Fruit fly (Drosophila melanogaster): ENCODE data around the gene CG46412.

The CG46412 gene

dm6 chr3L:11550359-11551056 is 13.4 kb downstream of the CG46412 start:
- no peak for TF ChIP-seq pan (optimal IDR thresholded peaks at IDR 0.05)
- TF ChIP-seq CG8478 (optimal IDR thresholded peaks at IDR 0.05) = no peak
- TF ChIP-seq EcR (GFP tag; optimal IDR thresholded peaks at IDR 0.05) = no peak
- no peak for TF ChIP-seq psq (optimal IDR thresholded peaks at IDR 0.05)
- no peak for TF ChIP-seq usp (GFP tag; optimal IDR thresholded peaks at IDR 0.05)
- TF ChIP-seq Dll (optimal IDR thresholded peaks at IDR 0.05) = no peak

dm6 chr3L:11549432-11549831 is 14.4 kb downstream of the CG46412 start:
- TF ChIP-seq Dll (optimal IDR thresholded peaks at IDR 0.05) = no peak
- TF ChIP-seq pan (optimal IDR thresholded peaks at IDR 0.05) = no peak
- no peak for TF ChIP-seq usp (GFP tag; optimal IDR thresholded peaks at IDR 0.05)
- no peak for TF ChIP-seq EcR (GFP tag; optimal IDR thresholded peaks at IDR 0.05)
- no peak for TF ChIP-seq psq (optimal IDR thresholded peaks at IDR 0.05)
- TF ChIP-seq CG8478 (optimal IDR thresholded peaks at IDR 0.05) = no peak

DNA sequence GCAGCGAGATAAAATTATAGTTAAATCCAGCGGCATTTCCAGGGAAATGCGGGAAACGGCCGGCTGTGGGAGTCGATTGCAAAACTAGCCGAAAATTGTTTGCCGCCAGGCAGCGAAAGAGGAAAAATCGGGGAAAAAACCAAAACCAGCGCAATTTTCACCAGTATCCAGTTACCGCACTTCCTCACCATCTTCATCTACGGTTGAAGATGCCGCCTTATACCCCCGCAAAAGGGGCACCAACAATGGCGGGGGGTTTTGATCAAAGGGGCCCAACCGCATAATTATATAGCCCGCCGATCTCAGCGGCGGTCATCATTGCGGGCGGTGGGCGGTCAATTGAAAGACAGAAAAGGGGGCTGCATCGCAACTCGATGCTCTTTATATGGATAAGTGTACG is 15.9 kb downstream of the CG46412 start:
- TF ChIP-seq CG8478 (optimal IDR thresholded peaks at IDR 0.05) = no peak
- TF ChIP-seq Dll (optimal IDR thresholded peaks at IDR 0.05) = no peak
- no peak for TF ChIP-seq EcR (GFP tag; optimal IDR thresholded peaks at IDR 0.05)
- no peak for TF ChIP-seq usp (GFP tag; optimal IDR thresholded peaks at IDR 0.05)

DNA sequence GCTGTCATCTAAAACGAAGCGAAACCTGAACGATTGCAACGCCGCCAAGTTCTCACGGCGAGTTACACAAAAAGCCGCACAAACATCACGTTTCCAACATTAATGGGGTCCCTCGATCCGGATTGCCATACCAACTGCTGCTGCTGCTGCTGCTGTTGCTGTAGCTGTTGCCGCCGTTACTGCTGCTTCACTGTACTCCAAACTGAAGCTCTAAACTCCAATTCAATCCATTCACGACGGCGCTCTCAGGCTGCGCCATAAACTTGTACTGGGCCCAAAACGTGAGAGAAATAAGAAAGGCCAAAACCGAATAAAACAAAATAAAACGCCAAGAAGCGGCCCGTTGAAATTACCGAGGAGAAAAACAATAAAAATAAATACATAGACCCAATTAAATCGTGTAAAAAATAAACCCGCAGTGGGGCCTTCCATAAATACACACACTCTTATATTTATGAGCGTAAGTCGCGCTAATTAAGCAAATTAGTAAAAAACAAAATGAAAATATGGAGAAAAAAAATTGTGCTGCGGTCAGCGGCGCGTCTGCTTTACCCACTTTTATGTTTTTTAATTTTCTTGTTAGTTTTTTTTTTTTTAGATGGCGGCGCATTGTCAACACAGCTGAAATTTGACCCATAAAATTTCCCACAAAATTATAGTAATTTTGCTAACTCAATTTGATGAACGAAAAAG is 16.4 kb downstream of the CG46412 start:
- TF ChIP-seq Dll (optimal IDR thresholded peaks at IDR 0.05) (no peak), CG8478 (optimal IDR thresholded peaks at IDR 0.05) (no peak), usp (GFP tag; optimal IDR thresholded peaks at IDR 0.05) (no peak), psq (optimal IDR thresholded peaks at IDR 0.05) (no peak), EcR (GFP tag; optimal IDR thresholded peaks at IDR 0.05) (no peak), pan (optimal IDR thresholded peaks at IDR 0.05) (no peak)

DNA sequence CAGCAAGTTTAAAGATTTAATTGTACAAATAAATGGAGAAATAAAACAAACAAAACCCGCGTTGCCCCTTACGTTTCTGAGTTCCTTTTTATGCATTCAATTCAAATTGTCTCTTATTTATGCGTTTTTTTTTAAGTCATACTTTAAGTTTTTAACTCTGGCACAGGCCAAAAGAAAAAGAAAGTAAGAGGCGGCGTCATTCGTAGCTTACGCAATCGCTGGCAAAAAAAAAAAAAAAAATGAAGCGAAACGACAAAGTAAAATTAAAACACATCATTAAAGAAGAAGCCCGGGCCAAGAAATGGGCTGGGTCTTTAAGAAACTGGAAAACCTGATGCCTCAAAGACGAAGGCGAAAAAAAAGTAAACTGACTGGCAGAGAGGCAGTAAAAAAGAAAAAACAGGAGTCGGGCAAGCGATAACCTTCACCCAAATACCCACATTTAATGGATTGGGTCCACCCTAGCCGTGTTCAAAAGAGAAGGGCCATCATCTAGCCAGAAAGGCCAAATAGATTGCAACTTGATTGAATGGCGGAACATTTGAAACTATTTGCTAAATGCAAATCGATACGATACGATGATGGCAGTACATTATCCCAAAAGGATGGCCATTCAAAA is 20.1 kb downstream of the CG46412 start:
- no peak for TF ChIP-seq psq (optimal IDR thresholded peaks at IDR 0.05)
- no peak for TF ChIP-seq Dll (optimal IDR thresholded peaks at IDR 0.05)
- TF ChIP-seq CG8478 (optimal IDR thresholded peaks at IDR 0.05) = no peak
- no peak for TF ChIP-seq usp (GFP tag; optimal IDR thresholded peaks at IDR 0.05)
- TF ChIP-seq pan (optimal IDR thresholded peaks at IDR 0.05) = no peak
- TF ChIP-seq EcR (GFP tag; optimal IDR thresholded peaks at IDR 0.05) = no peak

- TF ChIP-seq pan (optimal IDR thresholded peaks at IDR 0.05) (no peak), usp (GFP tag; optimal IDR thresholded peaks at IDR 0.05) (no peak), Dll (optimal IDR thresholded peaks at IDR 0.05) (no peak), CG8478 (optimal IDR thresholded peaks at IDR 0.05) (no peak), psq (optimal IDR thresholded peaks at IDR 0.05) (no peak), EcR (GFP tag; optimal IDR thresholded peaks at IDR 0.05) (no peak)
These were observed 20.9 kb downstream of the CG46412 start for dm6 chr3L:11542948-11543347.

DNA sequence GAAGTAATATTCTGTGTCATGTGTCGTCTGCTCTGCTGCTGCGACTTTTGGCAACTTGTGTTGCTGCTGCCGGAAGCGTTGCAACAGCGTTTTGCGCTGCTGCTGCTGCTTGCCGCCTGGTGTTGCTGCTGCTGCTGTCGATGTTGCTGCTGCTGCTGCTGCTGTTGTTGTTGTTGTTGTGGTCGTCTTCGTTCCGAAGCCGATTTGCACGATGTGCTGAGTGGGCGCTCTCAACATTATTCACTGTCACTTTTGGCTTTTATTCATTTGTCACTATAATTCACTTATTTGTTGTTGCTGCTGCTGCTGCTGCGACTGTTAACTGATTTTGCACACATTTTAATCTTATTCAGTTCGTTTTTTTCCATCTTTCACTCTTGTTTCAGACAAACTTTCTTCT is 21.4 kb downstream of the CG46412 start:
- no peak for TF ChIP-seq pan (optimal IDR thresholded peaks at IDR 0.05)
- TF ChIP-seq Dll (optimal IDR thresholded peaks at IDR 0.05) = no peak
- no peak for TF ChIP-seq psq (optimal IDR thresholded peaks at IDR 0.05)
- no peak for TF ChIP-seq EcR (GFP tag; optimal IDR thresholded peaks at IDR 0.05)

dm6 chr3L:11540330-11540702 is 23.6 kb downstream of the CG46412 start:
- TF ChIP-seq Dll (optimal IDR thresholded peaks at IDR 0.05) (no peak), usp (GFP tag; optimal IDR thresholded peaks at IDR 0.05) (no peak), EcR (GFP tag; optimal IDR thresholded peaks at IDR 0.05) (no peak), CG8478 (optimal IDR thresholded peaks at IDR 0.05) (no peak), pan (optimal IDR thresholded peaks at IDR 0.05) (no peak), psq (optimal IDR thresholded peaks at IDR 0.05) (no peak)

- TF ChIP-seq EcR (GFP tag; optimal IDR thresholded peaks at IDR 0.05) (no peak), psq (optimal IDR thresholded peaks at IDR 0.05) (no peak), usp (GFP tag; optimal IDR thresholded peaks at IDR 0.05) (no peak)
These were observed 24.2 kb downstream of the CG46412 start for dm6 chr3L:11539511-11540329.

DNA sequence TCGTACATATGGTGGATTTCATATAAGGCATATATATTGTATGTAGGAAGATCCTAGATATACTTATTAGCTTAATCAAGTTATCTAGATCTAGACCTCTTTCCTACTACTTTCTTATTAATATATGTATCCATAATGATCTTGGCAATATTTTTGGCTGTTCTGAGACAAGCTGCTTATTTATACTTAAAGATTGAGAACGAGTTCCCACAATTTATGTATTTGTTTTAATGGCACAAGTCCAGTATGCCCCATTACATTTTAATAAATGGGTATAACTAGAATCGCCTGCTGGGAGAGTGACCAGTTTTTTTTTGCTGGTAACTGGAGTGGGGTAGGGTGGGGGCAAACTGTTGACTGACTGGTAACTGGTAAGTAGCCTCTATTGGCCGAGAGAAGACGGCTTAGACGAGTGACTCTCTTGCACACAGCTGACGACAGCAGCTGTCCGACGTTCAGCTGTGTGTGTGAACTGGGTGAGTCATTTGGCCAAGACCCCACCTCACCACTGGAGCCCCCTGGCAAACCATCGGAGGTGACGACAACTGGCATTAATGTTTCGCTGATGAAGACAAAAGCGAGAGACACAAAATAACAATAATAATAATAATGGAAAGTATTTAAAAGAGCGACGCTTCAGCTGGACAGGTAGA is 27.0 kb downstream of the CG46412 start:
- TF ChIP-seq CG8478 (optimal IDR thresholded peaks at IDR 0.05) = no peak
- no peak for TF ChIP-seq psq (optimal IDR thresholded peaks at IDR 0.05)
- TF ChIP-seq EcR (GFP tag; optimal IDR thresholded peaks at IDR 0.05) = no peak
- no peak for TF ChIP-seq Dll (optimal IDR thresholded peaks at IDR 0.05)
- TF ChIP-seq usp (GFP tag; optimal IDR thresholded peaks at IDR 0.05) = no peak
- TF ChIP-seq pan (optimal IDR thresholded peaks at IDR 0.05) = no peak

- TF ChIP-seq CG8478 (optimal IDR thresholded peaks at IDR 0.05) (no peak), EcR (GFP tag; optimal IDR thresholded peaks at IDR 0.05) (no peak), Dll (optimal IDR thresholded peaks at IDR 0.05) (no peak), usp (GFP tag; optimal IDR thresholded peaks at IDR 0.05) (no peak), psq (optimal IDR thresholded peaks at IDR 0.05) (no peak), pan (optimal IDR thresholded peaks at IDR 0.05) (no peak)
These were observed 27.7 kb downstream of the CG46412 start for dm6 chr3L:11536132-11536531.

Data from whole organism.